Worm (Caenorhabditis elegans) whole organism, L3 larva: ENCODE measurements around the gene H43I07.4.

ENCODE experiments used
- ceh-82 ChIP-seq: fragments of 150-350 bp; optimal IDR thresholded peaks from 2 replicates; lab custom pipeline; 2014; ENCODE audit warnings: missing biosample characterization, missing genetic modification characterization
- daf-12 ChIP-seq: fragments of 150-350 bp; optimal IDR thresholded peaks from 2 replicates; lab custom pipeline; 2014; ENCODE audit warnings: missing biosample characterization, missing genetic modification reagents, missing genetic modification characterization
- elt-3 ChIP-seq, 3 experiments: fragments of 150-350 bp in 1 of 3; sonication (generic microtip) in 2 of 3; optimal IDR thresholded peaks; 2 replicates in 2 of 3; 4 replicates in 1 of 3; lab custom pipeline; 2014 to 2017; ENCODE audit warnings: missing biosample characterization in 3 of 3, missing genetic modification characterization in 3 of 3
- nhr-11 ChIP-seq: fragments of 150-350 bp; optimal IDR thresholded peaks from 2 replicates; lab custom pipeline; 2014; ENCODE audit warnings: missing biosample characterization, missing genetic modification characterization
- nhr-23 ChIP-seq: fragments of 150-350 bp; optimal IDR thresholded peaks from 2 replicates; lab custom pipeline; 2014; ENCODE audit warnings: missing biosample characterization, missing genetic modification reagents, missing genetic modification characterization
- nhr-76 ChIP-seq: fragments of 150-350 bp; sonication (generic microtip); optimal IDR thresholded peaks from 5 replicates; lab custom pipeline; 2014; ENCODE audit warnings: missing biosample characterization, missing genetic modification characterization
- unc-39 ChIP-seq: sonication (generic microtip); optimal IDR thresholded peaks from 4 replicates; lab custom pipeline; 2017; ENCODE audit warnings: missing biosample characterization, missing genetic modification characterization

ce11 chrV:4219342-4219741 lies 3.4 kb downstream of the H43I07.4 start, which contains the start of gene nlp-9:
- TF ChIP-seq nhr-76 (tag; lab: Kevin White, UChicago): no peak
- TF ChIP-seq elt-3 (tag; optimal IDR thresholded peaks at IDR 0.05; lab: Kevin White, UChicago): no peak
- TF ChIP-seq ceh-82: no peak
- no peak for TF ChIP-seq nhr-11
- no peak for TF ChIP-seq unc-39 (tag; lab: Kevin White, UChicago)
- TF ChIP-seq nhr-23 (tag; lab: Kevin White, UChicago): no peak
- TF ChIP-seq daf-12 (tag; lab: Kevin White, UChicago): no peak
